Fruit fly (Drosophila melanogaster) whole organism, prepupa: ENCODE data around the gene CG3301.

Experiments used
- CG10669 ChIP-seq: fragments of 200-800 bp; sonication (Bioruptor generic); optimal IDR thresholded peaks from 3 replicates; lab custom pipeline; 2018; ENCODE audit warnings: missing biosample characterization, mild to moderate bottlenecking, missing genetic modification characterization, moderate library complexity
- CG3032 ChIP-seq: fragments of 200-800 bp; optimal IDR thresholded peaks from 2 replicates; lab custom pipeline; 2019; ENCODE audit warnings: missing biosample characterization, mild to moderate bottlenecking, missing genetic modification characterization, moderate library complexity
- CG34406 ChIP-seq: fragments of 200-800 bp; sonication (Bioruptor generic); optimal IDR thresholded peaks from 3 replicates; lab custom pipeline; 2016; ENCODE audit warnings: missing biosample characterization, missing genetic modification characterization
- CG6854 ChIP-seq: fragments of 200-800 bp; sonication (Bioruptor generic); optimal IDR thresholded peaks from 2 replicates; lab custom pipeline; 2017; ENCODE audit warnings: missing biosample characterization, mild to moderate bottlenecking, missing genetic modification characterization
- Eip75B ChIP-seq: fragments of 200-800 bp; sonication (Bioruptor generic); optimal IDR thresholded peaks from 3 replicates; lab custom pipeline; 2016; ENCODE audit warnings: missing biosample characterization, missing genetic modification characterization
- Hr39 ChIP-seq: fragments of 200-800 bp; sonication (Bioruptor generic); optimal IDR thresholded peaks from 2 replicates; lab custom pipeline; 2016; ENCODE audit warnings: missing biosample characterization, missing genetic modification characterization
- Met ChIP-seq: fragments of 200-800 bp; sonication (Bioruptor generic); optimal IDR thresholded peaks from 3 replicates; lab custom pipeline; 2016; ENCODE audit warnings: missing biosample characterization, missing genetic modification characterization
- Sox14 ChIP-seq: fragments of 200-800 bp; sonication (Bioruptor generic); optimal IDR thresholded peaks from 3 replicates; lab custom pipeline; 2016; ENCODE audit warnings: missing biosample characterization, missing genetic modification characterization
- eg ChIP-seq: fragments of 200-800 bp; sonication (Bioruptor generic); IDR thresholded peaks from 3 replicates; pipeline ENCODE4 v1.3.6; 2022; ENCODE audit warnings: missing biosample characterization, missing genetic modification characterization
- pdm3 ChIP-seq: fragments of 200-800 bp; sonication (Bioruptor generic); optimal IDR thresholded peaks from 3 replicates; lab custom pipeline; 2016; ENCODE audit warnings: missing biosample characterization, missing genetic modification characterization
- spab ChIP-seq: fragments of 200-800 bp; sonication (Bioruptor generic); optimal IDR thresholded peaks from 2 replicates; lab custom pipeline; 2017; ENCODE audit warnings: missing biosample characterization, mild to moderate bottlenecking, missing genetic modification characterization, missing genetic modification reagents

DNA sequence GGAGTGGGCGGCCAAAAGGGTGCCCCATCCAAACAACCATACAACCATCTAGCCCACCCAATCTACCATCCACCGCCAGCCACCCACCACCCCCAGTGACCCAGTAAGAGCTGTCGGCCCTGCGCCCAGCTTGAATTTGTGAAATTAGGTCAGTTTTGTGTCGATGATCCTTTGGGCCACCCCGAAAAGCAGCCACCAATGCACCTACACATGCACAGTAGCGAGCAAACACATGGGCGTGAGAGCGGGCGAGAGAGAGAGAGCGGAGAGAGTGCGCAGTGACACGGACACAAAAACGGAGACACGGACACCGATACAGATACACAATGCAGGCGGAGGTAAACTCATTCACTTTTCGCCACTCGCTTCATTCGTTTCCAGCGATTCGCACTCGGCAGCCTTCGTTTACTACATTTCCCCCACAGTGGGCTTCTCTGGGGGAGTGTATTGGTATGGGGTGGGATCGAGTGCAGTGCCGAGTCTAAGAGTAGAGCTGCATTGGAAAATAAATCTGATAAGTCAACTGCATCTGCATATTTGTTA lies 13.1 kb upstream of the CG3301 start:
- no peak for TF ChIP-seq Eip75B (GFP tag; lab: Kevin White, UChicago)
- no peak for TF ChIP-seq spab
- no peak for TF ChIP-seq Sox14
- no peak for TF ChIP-seq CG34406
- no peak for TF ChIP-seq Met (GFP tag; lab: Kevin White, UChicago)
- no peak for TF ChIP-seq eg (GFP tag; lab: Robert Waterston, UW)
- TF ChIP-seq Hr39 (GFP tag; lab: Kevin White, UChicago): no peak
- TF ChIP-seq pdm3: no peak
- no peak for TF ChIP-seq CG3032 (tag; lab: Kevin White, UChicago)
- TF ChIP-seq CG6854 (GFP tag; lab: Kevin White, UChicago): no peak
- no peak for TF ChIP-seq CG10669
